Worm (Caenorhabditis elegans) whole organism, L2 larva: ENCODE results near the gene C16C8.20.
A peak's percentile ranks its signal among the peaks of the same experiment; 100 is the strongest.

ENCODE experiments used
- C34F6.9 ChIP-seq: fragments of 150-350 bp; optimal IDR thresholded peaks from 2 replicates; lab custom pipeline; 2014; ENCODE audit warnings: missing biosample characterization, missing genetic modification characterization
- F13H6.1 ChIP-seq: sonication (generic microtip); optimal IDR thresholded peaks from 2 replicates; lab custom pipeline; 2016; ENCODE audit warnings: missing genetic modification characterization, missing compliant biosample characterization
- R02D3.7 ChIP-seq: fragments of 150-350 bp; optimal IDR thresholded peaks from 2 replicates; lab custom pipeline; 2014; ENCODE audit warnings: missing biosample characterization, missing genetic modification characterization
- alr-1 ChIP-seq: fragments of 150-350 bp; optimal IDR thresholded peaks from 2 replicates; lab custom pipeline; 2014; ENCODE audit warnings: missing biosample characterization, missing genetic modification characterization
- aly-2 ChIP-seq: fragments of 150-350 bp; optimal IDR thresholded peaks from 2 replicates; lab custom pipeline; 2014; ENCODE audit warnings: missing biosample characterization, missing genetic modification characterization
- ama-1 ChIP-seq: fragments of 150-350 bp; optimal IDR thresholded peaks from 2 replicates; lab custom pipeline; 2018; ENCODE audit warnings: inconsistent platforms
- blmp-1 ChIP-seq: sonication (generic microtip); optimal IDR thresholded peaks from 2 replicates; lab custom pipeline; 2017; ENCODE audit warnings: missing genetic modification characterization, mild to moderate bottlenecking, missing compliant biosample characterization, antibody characterized with exemption, moderate library complexity; ENCODE audit not compliant: insufficient read depth
- ceh-16 ChIP-seq: fragments of 150-350 bp; optimal IDR thresholded peaks from 2 replicates; lab custom pipeline; 2014; ENCODE audit warnings: missing biosample characterization, missing genetic modification characterization
- ceh-82 ChIP-seq: fragments of 150-350 bp; optimal IDR thresholded peaks from 2 replicates; lab custom pipeline; 2014; ENCODE audit warnings: missing biosample characterization, missing genetic modification characterization
- crh-2 ChIP-seq: sonication (generic microtip); optimal IDR thresholded peaks from 2 replicates; lab custom pipeline; 2017; ENCODE audit warnings: missing biosample characterization, missing genetic modification characterization
- egl-27 ChIP-seq: sonication (generic microtip); optimal IDR thresholded peaks from 3 replicates; lab custom pipeline; 2017; ENCODE audit warnings: missing biosample characterization, missing genetic modification reagents, missing genetic modification characterization
- elt-1 ChIP-seq: fragments of 150-350 bp; optimal IDR thresholded peaks from 2 replicates; lab custom pipeline; 2014; ENCODE audit warnings: missing biosample characterization, missing genetic modification characterization
- gmeb-1 ChIP-seq: fragments of 150-350 bp; optimal IDR thresholded peaks from 2 replicates; lab custom pipeline; 2014; ENCODE audit warnings: missing biosample characterization, missing genetic modification characterization
- lin-11 ChIP-seq: fragments of 150-350 bp; sonication (generic microtip); optimal IDR thresholded peaks from 2 replicates; lab custom pipeline; 2014; ENCODE audit warnings: missing biosample characterization, missing genetic modification characterization, inconsistent platforms, mixed read lengths
- lin-13 ChIP-seq: fragments of 150-350 bp; optimal IDR thresholded peaks from 2 replicates; lab custom pipeline; 2014; ENCODE audit warnings: missing biosample characterization, missing genetic modification reagents, missing genetic modification characterization
- lin-39 ChIP-seq: fragments of 150-350 bp; optimal IDR thresholded peaks from 2 replicates; lab custom pipeline; 2014; ENCODE audit warnings: missing biosample characterization, missing genetic modification reagents, missing genetic modification characterization
- lsy-2 ChIP-seq, 2 experiments: fragments of 150-350 bp in 1 of 2; sonication (generic microtip) in 1 of 2; optimal IDR thresholded peaks; 2 replicates each; lab custom pipeline; 2014 to 2017; ENCODE audit warnings: missing biosample characterization in 2 of 2, missing genetic modification characterization in 2 of 2
- mab-5 ChIP-seq: fragments of 150-350 bp; optimal IDR thresholded peaks from 2 replicates; lab custom pipeline; 2014; ENCODE audit warnings: missing biosample characterization, missing genetic modification characterization
- nhr-12 ChIP-seq: fragments of 150-350 bp; optimal IDR thresholded peaks from 2 replicates; lab custom pipeline; 2014; ENCODE audit warnings: missing biosample characterization, missing genetic modification characterization
- nhr-129 ChIP-seq: fragments of 150-350 bp; optimal IDR thresholded peaks from 2 replicates; lab custom pipeline; 2014; ENCODE audit warnings: missing biosample characterization, missing genetic modification characterization
- nhr-23 ChIP-seq: fragments of 150-350 bp; optimal IDR thresholded peaks from 2 replicates; lab custom pipeline; 2014; ENCODE audit warnings: missing biosample characterization, missing genetic modification reagents, missing genetic modification characterization
- nhr-25 ChIP-seq: fragments of 150-350 bp; sonication (generic microtip); optimal IDR thresholded peaks from 3 replicates; lab custom pipeline; 2014; ENCODE audit warnings: missing biosample characterization, missing genetic modification characterization
- nhr-6 ChIP-seq: fragments of 150-350 bp; optimal IDR thresholded peaks from 2 replicates; lab custom pipeline; 2014; ENCODE audit warnings: missing biosample characterization, missing genetic modification characterization
- nhr-77 ChIP-seq: fragments of 150-350 bp; optimal IDR thresholded peaks from 2 replicates; lab custom pipeline; 2014; ENCODE audit warnings: missing biosample characterization, missing genetic modification characterization
- peb-1 ChIP-seq: fragments of 150-350 bp; optimal IDR thresholded peaks from 2 replicates; lab custom pipeline; 2014; ENCODE audit warnings: missing biosample characterization, missing genetic modification characterization
- skn-1 ChIP-seq: sonication (generic microtip); optimal IDR thresholded peaks from 2 replicates; lab custom pipeline; 2017; ENCODE audit warnings: missing biosample characterization, missing genetic modification characterization
- sma-3 ChIP-seq: sonication (generic microtip); optimal IDR thresholded peaks from 2 replicates; lab custom pipeline; 2016; ENCODE audit warnings: missing genetic modification reagents, missing genetic modification characterization, missing compliant biosample characterization
- sma-9 ChIP-seq, 2 experiments: fragments of 150-350 bp in 1 of 2; sonication (generic microtip) in 1 of 2; optimal IDR thresholded peaks; 2 replicates each; lab custom pipeline; 2014 to 2016; ENCODE audit warnings: missing genetic modification characterization in 2 of 2, mild to moderate bottlenecking in 1 of 2, missing biosample characterization in 1 of 2, missing compliant biosample characterization in 1 of 2, missing genetic modification reagents in 1 of 2, moderate library complexity in 1 of 2
- unc-55 ChIP-seq: fragments of 150-350 bp; sonication (generic microtip); optimal IDR thresholded peaks from 3 replicates; lab custom pipeline; 2014; ENCODE audit warnings: missing biosample characterization, missing genetic modification reagents, missing genetic modification characterization
- unc-62 ChIP-seq: fragments of 150-350 bp; optimal IDR thresholded peaks from 2 replicates; lab custom pipeline; 2014; ENCODE audit warnings: missing biosample characterization, missing genetic modification reagents, missing genetic modification characterization
- zag-1 ChIP-seq: fragments of 150-350 bp; optimal IDR thresholded peaks from 2 replicates; lab custom pipeline; 2014; ENCODE audit warnings: missing biosample characterization, missing genetic modification characterization
- ztf-1 ChIP-seq: fragments of 200-800 bp; sonication (Bioruptor generic); conservative IDR thresholded peaks from 2 replicates; pipeline ENCODE4 v1.3.6; 2022; ENCODE audit warnings: missing genetic modification characterization, missing compliant biosample characterization
- ztf-4 ChIP-seq: fragments of 150-350 bp; optimal IDR thresholded peaks from 2 replicates; lab custom pipeline; 2014; ENCODE audit warnings: missing biosample characterization, missing genetic modification characterization

Gene C16C8.20

ce11 chrII:3473744-3474143 is 27.0 kb downstream of the C16C8.20 start, which contains the start of gene sdz-32:
sdz-32 (plus strand) TSS chrII:3474044.
- TF ChIP-seq elt-1 (tag; lab: Kevin White, UChicago), result no peak
- TF ChIP-seq F13H6.1 (tag; lab: Kevin White, UChicago), result no peak
- no peak for TF ChIP-seq ztf-4
- TF ChIP-seq nhr-12 (tag; lab: Kevin White, UChicago), result no peak
- TF ChIP-seq ceh-82 (tag; lab: Kevin White, UChicago), result no peak

DNA sequence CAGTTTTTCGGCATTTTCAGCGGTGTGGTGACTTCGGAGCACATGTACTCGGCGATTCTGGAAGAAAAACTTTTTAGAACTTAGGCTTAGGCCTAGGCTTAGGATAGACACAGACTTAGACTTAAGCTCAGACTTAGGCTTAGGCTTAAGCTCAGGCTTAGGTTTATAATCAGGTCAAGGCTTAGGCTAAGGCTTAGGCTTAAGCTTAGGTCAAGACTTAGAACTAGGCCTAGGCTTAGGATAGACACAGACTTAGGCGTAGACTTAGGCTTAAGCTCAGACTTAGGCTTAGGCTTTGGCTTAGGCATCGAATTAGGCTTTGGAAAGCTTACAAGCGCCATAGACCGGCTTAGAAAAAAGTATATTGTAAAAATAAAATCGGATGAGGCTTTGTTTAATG is 29.8 kb downstream of the C16C8.20 start:
- TF ChIP-seq skn-1 (tag; lab: Kevin White, UChicago) (no peak), blmp-1 (no peak), unc-55 (GFP tag; lab: Kevin White, UChicago) (no peak), mab-5 (tag; lab: Kevin White, UChicago) (no peak), lsy-2 (tag; optimal IDR thresholded peaks at IDR 0.05; lab: Kevin White, UChicago) (no peak), unc-62 (GFP tag; lab: Kevin White, UChicago) (no peak), ztf-1 (GFP tag; lab: Robert Waterston, UW) (no peak), nhr-25 (tag; lab: Kevin White, UChicago) (no peak), ama-1 (lab: Kevin White, UChicago) (no peak), aly-2 (tag; lab: Kevin White, UChicago) (no peak)

- TF ChIP-seq ceh-16 (tag; lab: Kevin White, UChicago) (no peak), nhr-23 (tag; lab: Kevin White, UChicago) (no peak), R02D3.7 (tag; lab: Kevin White, UChicago) (no peak), ztf-1 (GFP tag; lab: Robert Waterston, UW) (no peak)
These were observed 30.4 kb downstream of the C16C8.20 start, which contains the start of gene fbxb-104 for ce11 chrII:3477171-3477570. fbxb-104 (minus strand) TSS chrII:3477271.

DNA sequence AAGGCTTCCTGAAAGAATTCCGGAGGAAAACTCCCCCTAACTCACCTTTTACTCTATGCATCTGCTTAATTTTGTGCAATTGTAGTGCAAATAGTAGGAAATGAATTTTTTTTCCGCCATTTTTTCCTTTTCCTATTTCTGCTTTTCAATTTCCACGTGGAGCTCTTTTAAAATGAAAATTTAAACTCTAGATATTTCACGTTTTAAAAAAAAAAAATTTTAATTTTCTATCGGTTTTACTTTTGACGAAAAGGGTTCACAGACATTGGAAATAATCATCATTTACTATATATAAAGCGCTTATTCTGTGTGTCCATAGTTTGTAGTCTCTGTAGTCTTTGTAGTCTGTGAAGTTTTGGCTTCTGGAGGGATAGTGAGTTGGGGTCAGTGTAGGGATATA is 34.8 kb downstream of the C16C8.20 start, which contains the start of gene Y49F6B.8:
Gene Y49F6B.8 (minus strand): TSS at position 101 of the 400 bp plus-strand sequence.
- no peak for TF ChIP-seq C34F6.9 (tag; lab: Kevin White, UChicago)
- no peak for TF ChIP-seq R02D3.7 (tag; lab: Kevin White, UChicago)
- no peak for TF ChIP-seq blmp-1
- no peak for TF ChIP-seq crh-2 (tag; lab: Kevin White, UChicago)
- no peak for TF ChIP-seq gmeb-1
- TF ChIP-seq elt-1 (tag; lab: Kevin White, UChicago), result no peak
- no peak for TF ChIP-seq lin-13
- no peak for TF ChIP-seq lin-39 (tag; lab: Kevin White, UChicago)
- no peak for TF ChIP-seq nhr-12 (tag; lab: Kevin White, UChicago)
- no peak for TF ChIP-seq alr-1 (tag; lab: Kevin White, UChicago)
- TF ChIP-seq zag-1 (tag; lab: Kevin White, UChicago), result no peak
- no peak for TF ChIP-seq ama-1 (lab: Kevin White, UChicago)
- no peak for TF ChIP-seq ceh-16 (tag; lab: Kevin White, UChicago)
- TF ChIP-seq lin-11, result no peak
- TF ChIP-seq ceh-82 (tag; lab: Kevin White, UChicago), result no peak
- no peak for TF ChIP-seq peb-1 (tag; lab: Kevin White, UChicago)
- TF ChIP-seq skn-1 (tag; lab: Kevin White, UChicago), result no peak

- TF ChIP-seq skn-1 (tag; lab: Kevin White, UChicago) (no peak), sma-9 (GFP tag; optimal IDR thresholded peaks at IDR 0.05; lab: Kevin White, UChicago) (no peak), sma-9 (tag; optimal IDR thresholded peaks at IDR 0.05; lab: Kevin White, UChicago) (no peak), C34F6.9 (tag; lab: Kevin White, UChicago) (peak; percentile 67), mab-5 (tag; lab: Kevin White, UChicago) (peak; percentile 27), sma-3 (GFP tag; lab: Kevin White, UChicago) (peak; percentile 53), unc-55 (GFP tag; lab: Kevin White, UChicago) (peak; percentile 79), lsy-2 (tag; optimal IDR thresholded peaks at IDR 0.05; lab: Kevin White, UChicago) (peak in 1 of 2 experiments; percentile 37), nhr-77 (no peak), lin-13 (peak; percentile 74), ztf-1 (GFP tag; lab: Robert Waterston, UW) (no peak), lin-11 (no peak), nhr-25 (tag; lab: Kevin White, UChicago) (no peak), F13H6.1 (tag; lab: Kevin White, UChicago) (peak; percentile 41), egl-27 (tag; lab: Kevin White, UChicago) (no peak), gmeb-1 (no peak), nhr-6 (tag; lab: Kevin White, UChicago) (no peak), ceh-82 (tag; lab: Kevin White, UChicago) (no peak), nhr-129 (no peak)
These were observed 35.5 kb downstream of the C16C8.20 start, which contains the start of gene smu-2 for ce11 chrII:3482231-3482630. smu-2 (plus strand) TSS chrII:3482408.
